Worm (Caenorhabditis elegans): ENCODE results near the gene rpn-12.
A peak's percentile ranks its signal among the peaks of the same experiment; 100 is the strongest.

Gene rpn-12

DNA sequence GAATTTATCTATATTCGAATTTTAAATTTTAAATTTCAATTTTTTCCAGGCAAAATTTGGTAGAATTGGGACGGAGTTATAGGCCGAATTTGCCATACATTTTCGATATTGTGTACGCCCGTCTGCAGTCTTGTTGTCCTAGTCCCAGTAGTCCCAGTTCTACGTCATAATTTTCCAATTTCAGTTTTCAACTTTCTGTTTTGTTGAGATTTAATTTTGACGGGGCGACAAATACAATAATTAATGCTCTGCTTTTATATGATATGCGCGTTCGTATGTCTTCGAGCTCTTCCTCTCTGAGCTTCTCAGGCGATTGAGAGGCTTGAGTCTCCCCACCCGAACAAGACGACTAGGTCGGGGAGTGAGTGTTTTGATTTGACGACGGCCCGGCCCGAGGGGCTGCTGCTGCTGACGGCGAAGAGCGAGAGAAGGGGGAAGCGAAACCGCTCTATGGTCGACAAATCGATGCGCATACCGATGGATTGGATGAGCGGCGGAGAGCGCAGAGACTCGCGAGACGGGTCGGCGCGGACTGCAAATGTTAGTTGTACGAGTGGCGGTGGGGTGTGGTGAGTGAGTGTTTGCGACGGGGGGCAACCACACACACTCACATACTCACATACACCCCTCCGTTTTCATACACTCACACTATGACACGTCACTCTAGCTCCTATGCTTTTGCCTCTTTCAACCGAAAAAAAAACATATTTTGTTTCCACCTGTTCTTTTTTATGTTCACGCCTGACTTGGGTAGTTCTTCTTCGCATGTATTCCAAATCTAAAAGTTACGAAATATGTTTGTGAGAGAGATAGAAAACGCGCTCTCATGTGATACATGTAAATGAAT, 18.0 kb upstream of the rpn-12 start (continued):
- no peak for TF ChIP-seq hlh-12 (tag; optimal IDR thresholded peaks at IDR 0.05)
- no peak for TF ChIP-seq nhr-27 (tag; optimal IDR thresholded peaks at IDR 0.05)
- no peak for TF ChIP-seq gei-17 (GFP tag; optimal IDR thresholded peaks at IDR 0.05)
- peak; percentile 74 for TF ChIP-seq lin-26 (GFP tag; IDR thresholded peaks at IDR 0.05)
- no peak for TF ChIP-seq F39B2.1 (GFP tag; IDR thresholded peaks at IDR 0.05)
- TF ChIP-seq T26A5.8 (tag; optimal IDR thresholded peaks at IDR 0.05), result no peak
- TF ChIP-seq ceh-40 (GFP tag; IDR thresholded peaks at IDR 0.05), result 0 out of 2 replicates have a peak, but pooled peaks have one; percentile 5
- TF ChIP-seq athp-1 (tag; optimal IDR thresholded peaks at IDR 0.05), result peak; percentile 48
- TF ChIP-seq snpc-1.3 (tag; optimal IDR thresholded peaks at IDR 0.05; ENCODE audit: insufficient read depth), result no peak
- TF ChIP-seq nhr-80 (tag; optimal IDR thresholded peaks at IDR 0.05), result peak; percentile 90
- no peak for TF ChIP-seq efl-1 (GFP tag; optimal IDR thresholded peaks at IDR 0.05)
- peak; percentile 99 for TF ChIP-seq zfh-2 (GFP tag; conservative IDR thresholded peaks at IDR 0.05)
- TF ChIP-seq ztf-25 (GFP tag; IDR thresholded peaks at IDR 0.05), result no peak
- no peak for TF ChIP-seq aptf-3 (GFP tag; IDR thresholded peaks at IDR 0.05)
- no peak for TF ChIP-seq tbx-9 (tag; optimal IDR thresholded peaks at IDR 0.05; ENCODE audit: borderline replicate concordance)
- TF ChIP-seq attf-5 (GFP tag; optimal IDR thresholded peaks at IDR 0.05), result peak; percentile 76
- TF ChIP-seq T07F8.4 (tag; optimal IDR thresholded peaks at IDR 0.05), result no peak
- no peak for TF ChIP-seq madf-8 (GFP tag; conservative IDR thresholded peaks at IDR 0.05)
- no peak for TF ChIP-seq Y95B8A.8 (GFP tag; IDR thresholded peaks at IDR 0.05)
- peak; percentile 54 for TF ChIP-seq ZK185.1 (tag; optimal IDR thresholded peaks at IDR 0.05; ENCODE audit: poor library complexity, severe bottlenecking)
- TF ChIP-seq ceh-27 (GFP tag; optimal IDR thresholded peaks at IDR 0.05), result peak; percentile 90
- TF ChIP-seq F52B5.7 (tag; optimal IDR thresholded peaks at IDR 0.05), result peak; percentile 41
- no peak for TF ChIP-seq F55B11.4 (tag; optimal IDR thresholded peaks at IDR 0.05; ENCODE audit: borderline replicate concordance, insufficient read depth)
- no peak for TF ChIP-seq B0336.3 (GFP tag; IDR thresholded peaks at IDR 0.05)
- no peak for TF ChIP-seq nhr-179 (tag; optimal IDR thresholded peaks at IDR 0.05)
- TF ChIP-seq F22D6.2 (tag; optimal IDR thresholded peaks at IDR 0.05), result no peak
- no peak for TF ChIP-seq hsf-1 (GFP tag; IDR thresholded peaks at IDR 0.05)
- TF ChIP-seq him-1 (tag; optimal IDR thresholded peaks at IDR 0.05), result no peak
- peak; percentile 67 for TF ChIP-seq hmg-1.2 (GFP tag; IDR thresholded peaks at IDR 0.05)
- TF ChIP-seq B0019.2 (GFP tag; conservative IDR thresholded peaks at IDR 0.05), result no peak
- no peak for TF ChIP-seq fkh-3 (tag; optimal IDR thresholded peaks at IDR 0.05)
- no peak for TF ChIP-seq F49E8.2 (tag; optimal IDR thresholded peaks at IDR 0.05; ENCODE audit: insufficient read depth)
- no peak for TF ChIP-seq madf-6 (GFP tag; IDR thresholded peaks at IDR 0.05)
- TF ChIP-seq dpl-1 (GFP tag; optimal IDR thresholded peaks at IDR 0.05), result no peak
- TF ChIP-seq egl-18 (GFP tag; IDR thresholded peaks at IDR 0.05), result no peak
- TF ChIP-seq cebp-1 (GFP tag; IDR thresholded peaks at IDR 0.05), result peak; percentile 82
- peak; percentile 89 for TF ChIP-seq cebp-1 (tag; optimal IDR thresholded peaks at IDR 0.05)
- no peak for TF ChIP-seq attf-6 (GFP tag; IDR thresholded peaks at IDR 0.05)
- TF ChIP-seq C17E4.6 (GFP tag; IDR thresholded peaks at IDR 0.05), result no peak
- TF ChIP-seq F10E7.11 (tag; optimal IDR thresholded peaks at IDR 0.05), result no peak
- TF ChIP-seq unc-62 (GFP tag; optimal IDR thresholded peaks at IDR 0.05), result no peak
- TF ChIP-seq pha-4 (tag; optimal IDR thresholded peaks at IDR 0.05), result no peak
- peak; percentile 70 for TF ChIP-seq rcor-1 (GFP tag; IDR thresholded peaks at IDR 0.05)
- TF ChIP-seq let-526 (GFP tag; IDR thresholded peaks at IDR 0.05), result peak; percentile 65
- no peak for TF ChIP-seq ztf-6 (GFP tag; IDR thresholded peaks at IDR 0.05)
- no peak for TF ChIP-seq akir-1 (GFP tag; optimal IDR thresholded peaks at IDR 0.05)
- TF ChIP-seq Y79H2A.3 (GFP tag; conservative IDR thresholded peaks at IDR 0.05), result no peak

Data from whole organism, young adult.